Fruit fly (Drosophila melanogaster): Measurements from ENCODE around the gene eEF1gamma.

The eEF1gamma gene

DNA sequence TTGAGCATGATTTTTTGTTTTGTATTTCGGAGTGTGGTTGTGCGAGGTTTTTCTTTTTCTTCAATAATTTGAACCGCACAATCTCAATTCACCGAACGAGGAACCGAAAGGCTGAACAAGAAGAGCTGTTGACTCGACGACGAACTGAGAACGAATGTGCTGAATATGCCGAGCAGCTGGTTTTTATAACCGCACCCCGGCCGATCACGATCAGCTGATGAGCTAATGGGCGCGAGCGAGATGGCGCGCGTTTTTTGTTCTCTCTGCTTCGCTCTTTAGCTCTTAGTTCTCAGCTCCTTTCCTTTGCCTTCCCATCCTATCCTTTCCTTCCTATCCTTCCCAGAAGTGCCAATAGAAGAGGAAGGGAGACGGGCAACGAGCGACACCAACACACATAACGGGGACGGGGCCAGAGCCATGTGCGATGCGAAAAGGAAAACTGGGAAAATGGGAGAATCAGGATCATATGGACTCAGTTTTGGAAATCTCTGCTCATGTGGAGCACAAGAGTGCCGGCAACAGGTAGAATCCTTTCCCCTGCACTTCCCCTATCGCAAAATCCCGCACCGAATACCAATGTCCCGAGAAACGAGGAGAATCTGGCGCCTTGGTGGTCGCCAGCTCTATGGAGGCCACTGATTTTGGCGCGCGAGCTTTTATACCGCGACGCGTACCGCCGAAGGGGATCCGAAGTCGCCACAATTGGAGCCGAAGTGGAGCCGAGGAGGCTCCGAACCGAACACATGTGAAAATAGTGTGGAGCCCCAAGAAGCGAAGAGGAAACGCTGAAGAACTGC lies 35.4 kb downstream of the eEF1gamma start, which contains the start of gene stg (continued):
- no peak for TF ChIP-seq CG7357 (GFP tag; IDR thresholded peaks at IDR 0.05)
- TF ChIP-seq da (GFP tag; optimal IDR thresholded peaks at IDR 0.05): no peak
- no peak for TF ChIP-seq sug (tag; optimal IDR thresholded peaks at IDR 0.05)
- no peak for TF ChIP-seq Gsc (GFP tag; IDR thresholded peaks at IDR 0.05)
- no peak for TF ChIP-seq NfI (GFP tag; optimal IDR thresholded peaks at IDR 0.05)
- TF ChIP-seq oc (tag; optimal IDR thresholded peaks at IDR 0.05): no peak
- no peak for TF ChIP-seq CG2202 (tag; optimal IDR thresholded peaks at IDR 0.05)
- no peak for TF ChIP-seq CG6689 (GFP tag; IDR thresholded peaks at IDR 0.05)
- no peak for TF ChIP-seq danr (GFP tag; IDR thresholded peaks at IDR 0.05)
- TF ChIP-seq CG2712 (tag; optimal IDR thresholded peaks at IDR 0.05): peak; percentile 9
- TF ChIP-seq ERR (GFP tag; optimal IDR thresholded peaks at IDR 0.05): no peak
- TF ChIP-seq CG17612 (GFP tag; IDR thresholded peaks at IDR 0.05): no peak
- peak; percentile 88 for TF ChIP-seq psq (GFP tag; optimal IDR thresholded peaks at IDR 0.05)
- no peak for TF ChIP-seq HLH4C (GFP tag; IDR thresholded peaks at IDR 0.05; ENCODE audit: partially characterized antibody)
- no peak for TF ChIP-seq CG14050 (GFP tag; IDR thresholded peaks at IDR 0.05)
- TF ChIP-seq C15 (GFP tag; IDR thresholded peaks at IDR 0.05): no peak
- TF ChIP-seq twi (tag; optimal IDR thresholded peaks at IDR 0.05): peak; percentile 62
- peak; percentile 49 for TF ChIP-seq MTF-1 (GFP tag; optimal IDR thresholded peaks at IDR 0.05; ENCODE audit: borderline replicate concordance)
- no peak for TF ChIP-seq CG4282 (GFP tag; optimal IDR thresholded peaks at IDR 0.05)
- TF ChIP-seq CG8290 (GFP tag; optimal IDR thresholded peaks at IDR 0.05): peak; percentile 44
- peak in 1 of 2 experiments; percentile 7 for TF ChIP-seq CG8290 (tag; optimal IDR thresholded peaks at IDR 0.05)
- no peak for TF ChIP-seq CG12744 (GFP tag; optimal IDR thresholded peaks at IDR 0.05)
- peak; percentile 75; the same call in 2 of the 3 replicates for TF ChIP-seq ci (GFP tag; IDR thresholded peaks at IDR 0.05)
- peak; percentile 24 for TF ChIP-seq CG10979 (tag; optimal IDR thresholded peaks at IDR 0.05)
- TF ChIP-seq nom (GFP tag; optimal IDR thresholded peaks at IDR 0.05): peak; percentile 47
- TF ChIP-seq odd (GFP tag; optimal IDR thresholded peaks at IDR 0.05): peak; percentile 33
- no peak for TF ChIP-seq lab (GFP tag; optimal IDR thresholded peaks at IDR 0.05)
- peak; percentile 50 for TF ChIP-seq zen (tag; optimal IDR thresholded peaks at IDR 0.05)
- no peak for TF ChIP-seq inv (GFP tag; IDR thresholded peaks at IDR 0.05; ENCODE audit: partially characterized antibody)
- no peak for TF ChIP-seq tin (GFP tag; optimal IDR thresholded peaks at IDR 0.05)
- peak; percentile 2 for TF ChIP-seq hkb (optimal IDR thresholded peaks at IDR 0.05)
- no peak for TF ChIP-seq hkb (GFP tag; IDR thresholded peaks at IDR 0.05)
- TF ChIP-seq abd-A (tag; optimal IDR thresholded peaks at IDR 0.05): no peak
- no peak for TF ChIP-seq cad (GFP tag; optimal IDR thresholded peaks at IDR 0.05)
- no peak for TF ChIP-seq ap (GFP tag; IDR thresholded peaks at IDR 0.05)
- no peak for TF ChIP-seq fru (optimal IDR thresholded peaks at IDR 0.05)
- TF ChIP-seq pho (GFP tag; optimal IDR thresholded peaks at IDR 0.05): no peak
- peak; percentile 26 for TF ChIP-seq kni (GFP tag; optimal IDR thresholded peaks at IDR 0.05)
- TF ChIP-seq wdn (GFP tag; IDR thresholded peaks at IDR 0.05): no peak
- TF ChIP-seq disco-r (GFP tag; optimal IDR thresholded peaks at IDR 0.05): no peak
- no peak for TF ChIP-seq pan (optimal IDR thresholded peaks at IDR 0.05)
- TF ChIP-seq pan (GFP tag; optimal IDR thresholded peaks at IDR 0.05 in 1 of 2, IDR thresholded peaks at IDR 0.05 in 1 of 2): no peak
- TF ChIP-seq CG6854 (GFP tag; optimal IDR thresholded peaks at IDR 0.05): no peak
- no peak for TF ChIP-seq knrl (GFP tag; IDR thresholded peaks at IDR 0.05; ENCODE audit: partially characterized antibody)
- TF ChIP-seq CG30020 (tag; optimal IDR thresholded peaks at IDR 0.05): no peak
- TF ChIP-seq CG12659 (GFP tag; optimal IDR thresholded peaks at IDR 0.05): no peak
- TF ChIP-seq eyg (GFP tag; optimal IDR thresholded peaks at IDR 0.05): no peak
- peak; percentile 85 for TF ChIP-seq pros (GFP tag; optimal IDR thresholded peaks at IDR 0.05)
- no peak for TF ChIP-seq CG3726 (GFP tag; IDR thresholded peaks at IDR 0.05)
- TF ChIP-seq nerfin-2 (GFP tag; IDR thresholded peaks at IDR 0.05; ENCODE audit: partially characterized antibody): no peak
- no peak for TF ChIP-seq bcd (GFP tag; optimal IDR thresholded peaks at IDR 0.05)

All from whole organism, embryonic.